Fruit fly (Drosophila melanogaster) whole organism, pupa: Measurements from ENCODE around the gene Sk2.

Experiments used
- CG10348 ChIP-seq: fragments of 200-800 bp; sonication (Bioruptor generic); IDR thresholded peaks from 2 replicates; pipeline ENCODE4 v1.3.6; 2022; ENCODE audit warnings: missing biosample characterization, missing genetic modification characterization
- CG12605 ChIP-seq: fragments of 200-800 bp; sonication (Bioruptor generic); IDR thresholded peaks from 2 replicates; pipeline ENCODE4 v1.3.6; 2022; ENCODE audit warnings: missing biosample characterization, missing genetic modification characterization
- CG13204 ChIP-seq: fragments of 200-800 bp; sonication (Bioruptor generic); optimal IDR thresholded peaks from 2 replicates; lab custom pipeline; 2018; ENCODE audit warnings: missing biosample characterization, mild to moderate bottlenecking, missing genetic modification characterization, moderate library complexity
- CG14655 ChIP-seq: fragments of 200-800 bp; sonication (Bioruptor generic); optimal IDR thresholded peaks from 3 replicates; lab custom pipeline; 2017; ENCODE audit warnings: mild to moderate bottlenecking, missing biosample characterization, missing genetic modification reagents, missing genetic modification characterization
- CG15710 ChIP-seq: fragments of 200-800 bp; sonication (Bioruptor generic); optimal IDR thresholded peaks from 2 replicates; lab custom pipeline; 2018; ENCODE audit warnings: missing biosample characterization, mild to moderate bottlenecking, missing genetic modification characterization, moderate library complexity
- CG17806 ChIP-seq: fragments of 200-800 bp; sonication (Bioruptor generic); optimal IDR thresholded peaks from 2 replicates; lab custom pipeline; 2018; ENCODE audit warnings: missing biosample characterization, mild to moderate bottlenecking, missing genetic modification characterization, moderate library complexity
- CG32121 ChIP-seq: fragments of 200-800 bp; sonication (Bioruptor generic); IDR thresholded peaks from 2 replicates; pipeline ENCODE4 v1.3.6; 2022; ENCODE audit warnings: missing biosample characterization, missing genetic modification characterization
- CG34367 ChIP-seq: fragments of 200-800 bp; sonication (Bioruptor generic); optimal IDR thresholded peaks from 2 replicates; lab custom pipeline; 2018; ENCODE audit warnings: missing biosample characterization, mild to moderate bottlenecking, missing genetic modification characterization
- CG4496 ChIP-seq: fragments of 200-800 bp; sonication (Bioruptor generic); IDR thresholded peaks from 3 replicates; pipeline ENCODE4 v1.3.6; 2022; ENCODE audit warnings: missing biosample characterization, missing genetic modification characterization
- CG8159 ChIP-seq: fragments of 200-800 bp; sonication (Bioruptor generic); optimal IDR thresholded peaks from 3 replicates; lab custom pipeline; 2018; ENCODE audit warnings: missing biosample characterization, mild to moderate bottlenecking, missing genetic modification characterization, moderate library complexity
- CG8301 ChIP-seq: fragments of 200-800 bp; sonication (Bioruptor generic); optimal IDR thresholded peaks from 2 replicates; lab custom pipeline; 2018; ENCODE audit warnings: missing biosample characterization, mild to moderate bottlenecking, missing genetic modification characterization
- CG9948 ChIP-seq: fragments of 200-800 bp; sonication (Bioruptor generic); optimal IDR thresholded peaks from 2 replicates; lab custom pipeline; 2018; ENCODE audit warnings: missing biosample characterization, mild to moderate bottlenecking, missing genetic modification characterization, moderate library complexity
- D1 ChIP-seq: fragments of 200-800 bp; sonication (Bioruptor generic); optimal IDR thresholded peaks from 2 replicates; lab custom pipeline; 2018; ENCODE audit warnings: missing biosample characterization, mild to moderate bottlenecking, missing genetic modification characterization, moderate library complexity
- EcR ChIP-seq: fragments of 200-800 bp; sonication (Bioruptor generic); optimal IDR thresholded peaks from 3 replicates; lab custom pipeline; 2019; ENCODE audit warnings: missing biosample characterization, missing genetic modification characterization, mild to moderate bottlenecking, moderate library complexity, missing genetic modification reagents
- Ets98B ChIP-seq: fragments of 200-800 bp; sonication (Bioruptor generic); IDR thresholded peaks from 2 replicates; pipeline ENCODE4 v1.3.6; 2022; ENCODE audit warnings: missing biosample characterization, missing genetic modification characterization
- Pif1A ChIP-seq: fragments of 200-800 bp; sonication (Bioruptor generic); optimal IDR thresholded peaks from 3 replicates; lab custom pipeline; 2016; ENCODE audit warnings: missing biosample characterization, missing genetic modification characterization
- Pif1B ChIP-seq: fragments of 200-800 bp; sonication (Bioruptor generic); optimal IDR thresholded peaks from 3 replicates; lab custom pipeline; 2016; ENCODE audit warnings: missing biosample characterization, missing genetic modification characterization
- Snoo ChIP-seq: fragments of 200-800 bp; sonication (Bioruptor generic); optimal IDR thresholded peaks from 3 replicates; lab custom pipeline; 2017; ENCODE audit warnings: missing biosample characterization, mild to moderate bottlenecking, missing genetic modification characterization, inconsistent platforms
- fd96Ca ChIP-seq: fragments of 200-800 bp; sonication (Bioruptor generic); IDR thresholded peaks from 3 replicates; pipeline ENCODE4 v1.3.6; 2022; ENCODE audit warnings: missing biosample characterization, missing genetic modification characterization
- gl ChIP-seq: fragments of 200-800 bp; sonication (Bioruptor generic); optimal IDR thresholded peaks from 2 replicates; lab custom pipeline; 2018; ENCODE audit warnings: missing biosample characterization, mild to moderate bottlenecking, missing genetic modification characterization
- rn ChIP-seq: fragments of 200-800 bp; sonication (Bioruptor generic); IDR thresholded peaks from 2 replicates; pipeline ENCODE4 v1.3.6; 2022; ENCODE audit warnings: missing biosample characterization, missing genetic modification characterization

Sk2 gene

dm6 chr3L:3052110-3052871 lies 5.4 kb downstream of the Sk2 start, which contains the start of gene CG1271:
Gene CG1271 (plus strand): TSS chr3L:3052514.
- TF ChIP-seq Pif1A (GFP tag; lab: Kevin White, UChicago) (no peak), Ets98B (GFP tag; lab: Robert Waterston, UW) (peak; percentile 9; the same call in 1 of the 2 replicates), CG14655 (GFP tag; lab: Kevin White, UChicago) (no peak), CG9948 (tag; lab: Kevin White, UChicago) (peak; percentile 37), CG8159 (tag; lab: Kevin White, UChicago) (peak; percentile 65), gl (peak; percentile 19), CG8301 (peak; percentile 33), Snoo (tag; lab: Kevin White, UChicago) (peak; percentile 31), CG17806 (tag; lab: Kevin White, UChicago) (peak; percentile 39), fd96Ca (GFP tag; lab: Robert Waterston, UW) (0 out of 3 replicates have a peak, but pooled peaks have one; percentile 5), CG15710 (tag; lab: Kevin White, UChicago) (peak; percentile 73), rn (no peak), CG32121 (peak; percentile 22; the same call in 1 of the 2 replicates), CG4496 (GFP tag; lab: Robert Waterston, UW) (peak; percentile 65)
- TF ChIP-seq, all 21 proteins: peak for 11

dm6 chr3L:3054099-3054498 lies 7.2 kb downstream of the Sk2 start:
- TF ChIP-seq CG17806 (tag; lab: Kevin White, UChicago) = no peak
- TF ChIP-seq CG8159 (tag; lab: Kevin White, UChicago) = no peak
- TF ChIP-seq Pif1B (GFP tag; lab: Kevin White, UChicago) = no peak
- no peak for TF ChIP-seq Pif1A (GFP tag; lab: Kevin White, UChicago)
- no peak for TF ChIP-seq CG15710 (tag; lab: Kevin White, UChicago)
- no peak for TF ChIP-seq Ets98B (GFP tag; lab: Robert Waterston, UW)
- no peak for TF ChIP-seq CG10348 (GFP tag; lab: Robert Waterston, UW)
- TF ChIP-seq D1 (tag; lab: Kevin White, UChicago) = no peak
- TF ChIP-seq Snoo (tag; lab: Kevin White, UChicago) = no peak
- no peak for TF ChIP-seq CG14655 (GFP tag; lab: Kevin White, UChicago)
- TF ChIP-seq, all 21 proteins: peak for 0

- TF ChIP-seq CG8301 = no peak
- no peak for TF ChIP-seq CG14655 (GFP tag; lab: Kevin White, UChicago)
- TF ChIP-seq EcR (GFP tag; lab: Kevin White, UChicago) = no peak
These were observed 8.0 kb downstream of the Sk2 start, which contains the start of gene CG16753 for dm6 chr3L:3054851-3055250. Gene CG16753 (plus strand): TSS chr3L:3055079.

DNA sequence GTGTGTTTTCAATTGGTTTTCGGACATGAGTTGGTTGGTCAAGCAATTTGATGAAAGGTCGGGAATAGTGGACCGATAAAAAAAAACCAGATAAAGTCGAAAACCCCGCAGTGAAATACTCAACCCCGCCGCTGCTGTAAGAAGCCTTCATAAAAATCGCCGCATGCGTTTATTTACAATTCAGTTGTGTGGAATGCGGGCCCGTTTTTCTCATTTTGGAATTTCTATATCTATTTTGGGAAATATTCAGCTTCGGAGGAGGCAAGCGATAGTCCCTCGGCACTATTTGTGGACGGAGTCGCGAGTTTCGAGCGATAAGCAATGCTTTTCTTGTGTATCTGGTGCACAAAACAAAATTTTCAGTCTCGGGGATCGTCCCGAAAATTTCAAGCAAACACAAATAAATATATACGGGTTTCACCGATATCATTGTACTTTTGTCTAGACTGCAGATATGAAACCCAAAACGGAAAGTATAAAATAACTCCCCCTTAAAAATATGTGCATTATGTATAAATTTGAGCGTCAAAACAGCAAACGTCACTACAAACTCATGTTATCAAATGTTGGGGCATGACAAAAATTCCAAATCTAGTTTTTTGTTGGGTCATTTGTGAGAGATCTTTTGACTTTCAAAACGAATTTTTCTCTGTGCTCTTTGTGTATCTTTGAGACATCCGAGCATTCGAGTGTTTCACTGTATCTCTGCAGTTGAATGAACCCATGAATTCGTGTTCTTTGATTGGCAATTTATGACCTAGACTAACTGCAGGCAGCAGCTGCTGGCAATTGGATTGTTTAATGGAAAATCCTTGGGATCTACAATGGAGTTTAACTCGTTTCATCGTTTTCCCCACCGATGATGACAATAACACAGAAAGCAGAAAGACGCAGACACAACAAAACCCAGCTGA lies 12.3 kb downstream of the Sk2 start:
- TF ChIP-seq CG13204 (GFP tag; lab: Kevin White, UChicago) (no peak), CG8301 (peak; percentile 44), CG4496 (GFP tag; lab: Robert Waterston, UW) (no peak), CG8159 (tag; lab: Kevin White, UChicago) (peak; percentile 16), Pif1A (GFP tag; lab: Kevin White, UChicago) (no peak), CG9948 (tag; lab: Kevin White, UChicago) (peak; percentile 10)
- TF ChIP-seq, all 21 proteins: peak for 3

DNA sequence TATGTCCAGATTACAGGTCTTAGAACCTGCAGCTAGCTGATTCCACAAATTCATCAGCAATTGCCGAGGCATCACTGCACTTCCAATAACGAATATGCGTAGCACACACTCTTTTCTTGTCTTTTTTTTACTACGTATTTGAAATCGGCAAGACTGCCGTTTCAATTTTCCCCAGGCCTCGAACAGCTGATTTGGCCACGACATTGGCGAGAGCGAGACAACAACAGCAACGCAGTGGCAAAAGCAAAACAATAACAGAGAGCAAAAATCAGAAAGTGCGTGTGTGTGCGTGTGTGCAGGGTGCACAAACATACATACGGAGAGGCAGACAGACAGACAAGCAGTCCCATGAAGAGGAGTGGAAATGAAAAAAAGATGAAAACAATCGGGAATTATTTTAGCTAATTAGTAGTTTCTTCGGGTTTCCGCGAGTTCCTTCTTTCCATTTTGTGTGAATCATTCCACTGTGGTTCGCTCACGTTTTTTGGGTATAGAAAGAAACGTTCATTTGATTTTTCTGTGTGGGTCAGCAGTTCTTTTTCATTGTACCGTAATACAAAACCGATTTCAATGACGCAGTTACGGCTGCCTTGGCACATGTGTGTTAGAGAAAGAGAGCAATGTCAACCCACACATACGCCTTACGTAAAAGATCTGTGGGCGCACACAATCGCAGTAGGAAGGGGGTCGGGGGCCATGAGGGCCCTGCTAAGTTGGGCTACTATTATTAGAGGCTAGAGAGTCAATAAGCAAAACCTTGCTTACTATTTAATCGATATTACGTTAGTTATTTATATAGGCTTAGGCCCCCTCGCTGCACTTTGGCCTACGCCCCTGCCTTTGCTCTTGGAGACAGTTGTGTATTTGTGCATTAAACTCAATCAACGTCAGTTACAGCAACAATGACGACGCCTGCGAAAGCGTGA lies 13.4 kb downstream of the Sk2 start:
- TF ChIP-seq CG15710 (tag; lab: Kevin White, UChicago) = peak; percentile 99
- TF ChIP-seq CG8159 (tag; lab: Kevin White, UChicago) = peak; percentile 99
- peak; percentile 87 for TF ChIP-seq EcR (GFP tag; lab: Kevin White, UChicago)
- peak; percentile 99 for TF ChIP-seq CG14655 (GFP tag; lab: Kevin White, UChicago)
- peak; percentile 100 for TF ChIP-seq CG32121
- TF ChIP-seq CG17806 (tag; lab: Kevin White, UChicago) = peak; percentile 99
- peak; percentile 100 for TF ChIP-seq fd96Ca (GFP tag; lab: Robert Waterston, UW)
- peak; percentile 100 for TF ChIP-seq CG10348 (GFP tag; lab: Robert Waterston, UW)
- peak; percentile 99 for TF ChIP-seq CG34367 (tag; lab: Kevin White, UChicago)
- peak; percentile 97 for TF ChIP-seq gl
- peak; percentile 99 for TF ChIP-seq CG12605 (GFP tag; lab: Robert Waterston, UW)
- peak; percentile 99 for TF ChIP-seq CG8301
- peak; percentile 100 for TF ChIP-seq Pif1A (GFP tag; lab: Kevin White, UChicago)
- peak; percentile 98 for TF ChIP-seq CG9948 (tag; lab: Kevin White, UChicago)
- TF ChIP-seq rn = peak; percentile 100
- TF ChIP-seq CG13204 (GFP tag; lab: Kevin White, UChicago) = peak; percentile 94
- peak; percentile 100 for TF ChIP-seq CG4496 (GFP tag; lab: Robert Waterston, UW)
- TF ChIP-seq Pif1B (GFP tag; lab: Kevin White, UChicago) = peak; percentile 99
- TF ChIP-seq Ets98B (GFP tag; lab: Robert Waterston, UW) = peak; percentile 100
- peak; percentile 100 for TF ChIP-seq Snoo (tag; lab: Kevin White, UChicago)
- peak; percentile 83 for TF ChIP-seq D1 (tag; lab: Kevin White, UChicago)
- TF ChIP-seq, all 21 proteins: peak for 21
